Worm (Caenorhabditis elegans) whole organism, young adult: Measurements from ENCODE around the gene fbxb-49.

Experiments used
- B0035.1 ChIP-seq: sonication (generic microtip); optimal IDR thresholded peaks from 2 replicates; lab custom pipeline; 2016; ENCODE audit warnings: missing genetic modification characterization, mild to moderate bottlenecking, missing compliant biosample characterization, missing genotype, missing genetic modification reagents
- B0261.1 ChIP-seq: sonication (generic microtip); optimal IDR thresholded peaks from 2 replicates; lab custom pipeline; 2016; ENCODE audit warnings: mild to moderate bottlenecking, missing genetic modification characterization, moderate library complexity, missing compliant biosample characterization
- D2030.7 ChIP-seq: fragments of 200-800 bp; sonication (Bioruptor generic); IDR thresholded peaks from 2 replicates; pipeline ENCODE4 v1.3.6; 2022; ENCODE audit warnings: missing genetic modification reagents, missing genetic modification characterization, missing compliant biosample characterization
- F10E7.11 ChIP-seq: sonication (generic microtip); optimal IDR thresholded peaks from 2 replicates; lab custom pipeline; 2017; ENCODE audit warnings: mild to moderate bottlenecking, missing genetic modification characterization, moderate library complexity, missing compliant biosample characterization
- F37B4.10 ChIP-seq: fragments of 200-800 bp; sonication (Bioruptor generic); IDR thresholded peaks from 2 replicates; pipeline ENCODE4 v1.3.6; 2022; ENCODE audit warnings: missing genetic modification characterization, missing compliant biosample characterization
- T26A5.8 ChIP-seq: sonication (generic microtip); optimal IDR thresholded peaks from 2 replicates; lab custom pipeline; 2016; ENCODE audit warnings: missing genetic modification characterization, missing compliant biosample characterization
- Y53G8AR.9 ChIP-seq: fragments of 200-800 bp; sonication (Bioruptor generic); conservative IDR thresholded peaks from 2 replicates; pipeline ENCODE4 v1.3.6; 2022; ENCODE audit warnings: missing genetic modification reagents, missing genetic modification characterization, missing compliant biosample characterization
- Y67H2A.10 ChIP-seq: fragments of 200-800 bp; sonication (Bioruptor generic); conservative IDR thresholded peaks from 2 replicates; pipeline ENCODE4 v1.3.6; 2022; ENCODE audit warnings: missing genetic modification reagents, missing genetic modification characterization, missing compliant biosample characterization
- Y95B8A.8 ChIP-seq: fragments of 200-800 bp; sonication (Bioruptor generic); IDR thresholded peaks from 2 replicates; pipeline ENCODE4 v1.3.6; 2022; ENCODE audit warnings: missing genetic modification reagents, missing genetic modification characterization, missing compliant biosample characterization
- ZK185.1 ChIP-seq: sonication (generic microtip); optimal IDR thresholded peaks from 2 replicates; lab custom pipeline; 2016; ENCODE audit warnings: mild to moderate bottlenecking, missing genetic modification characterization, missing compliant biosample characterization; ENCODE audit not compliant: poor library complexity, severe bottlenecking
- akir-1 ChIP-seq: fragments of 200-800 bp; sonication (Bioruptor generic); optimal IDR thresholded peaks from 2 replicates; lab custom pipeline; 2018; ENCODE audit warnings: mild to moderate bottlenecking, missing genetic modification characterization, moderate library complexity, missing compliant biosample characterization
- athp-1 ChIP-seq: sonication (generic microtip); optimal IDR thresholded peaks from 2 replicates; lab custom pipeline; 2017; ENCODE audit warnings: mild to moderate bottlenecking, missing genetic modification characterization, missing compliant biosample characterization
- attf-3 ChIP-seq: fragments of 200-800 bp; sonication (Bioruptor generic); conservative IDR thresholded peaks from 2 replicates; pipeline ENCODE4 v1.3.6; 2022; ENCODE audit warnings: missing genetic modification reagents, missing genetic modification characterization, missing compliant biosample characterization
- bed-1 ChIP-seq: fragments of 200-800 bp; sonication (Bioruptor generic); IDR thresholded peaks from 2 replicates; pipeline ENCODE4 v1.3.6; 2022; ENCODE audit warnings: missing genetic modification reagents, missing genetic modification characterization, missing compliant biosample characterization
- ccch-3 ChIP-seq: fragments of 200-800 bp; sonication (Bioruptor generic); optimal IDR thresholded peaks from 2 replicates; lab custom pipeline; 2018; ENCODE audit warnings: mild to moderate bottlenecking, missing genetic modification characterization, missing compliant biosample characterization
- ceh-27 ChIP-seq: fragments of 200-800 bp; sonication (Bioruptor generic); optimal IDR thresholded peaks from 2 replicates; lab custom pipeline; 2018; ENCODE audit warnings: mild to moderate bottlenecking, missing genetic modification characterization, moderate library complexity, missing compliant biosample characterization
- ceh-79 ChIP-seq: sonication (generic microtip); optimal IDR thresholded peaks from 2 replicates; lab custom pipeline; 2017; ENCODE audit warnings: mild to moderate bottlenecking, missing genetic modification characterization, missing compliant biosample characterization
- ets-4 ChIP-seq: fragments of 200-800 bp; sonication (Bioruptor generic); optimal IDR thresholded peaks from 2 replicates; lab custom pipeline; 2018; ENCODE audit warnings: mild to moderate bottlenecking, missing genetic modification characterization, missing compliant biosample characterization
- him-1 ChIP-seq: sonication (generic microtip); optimal IDR thresholded peaks from 2 replicates; lab custom pipeline; 2016; ENCODE audit warnings: missing genotype, missing genetic modification reagents, missing genetic modification characterization, missing compliant biosample characterization
- hmg-20 ChIP-seq: fragments of 200-800 bp; sonication (Bioruptor generic); IDR thresholded peaks from 2 replicates; pipeline ENCODE4 v1.3.6; 2022; ENCODE audit warnings: missing genetic modification reagents, missing genetic modification characterization, missing compliant biosample characterization
- hrde-1 ChIP-seq: sonication (generic microtip); optimal IDR thresholded peaks from 2 replicates; lab custom pipeline; 2016; ENCODE audit warnings: missing genetic modification characterization, mild to moderate bottlenecking, missing compliant biosample characterization, moderate library complexity, missing genotype, missing genetic modification reagents, borderline replicate concordance
- hsf-1 ChIP-seq: fragments of 200-800 bp; sonication (Bioruptor generic); IDR thresholded peaks from 2 replicates; pipeline ENCODE4 v1.3.6; 2022; ENCODE audit warnings: missing genetic modification reagents, missing genetic modification characterization, missing compliant biosample characterization
- lin-26 ChIP-seq: fragments of 200-800 bp; sonication (Bioruptor generic); IDR thresholded peaks from 2 replicates; pipeline ENCODE4 v1.3.6; 2022; ENCODE audit warnings: missing genetic modification reagents, missing genetic modification characterization, missing compliant biosample characterization
- lin-35 ChIP-seq, 3 experiments: fragments of 150-350 bp in 2 of 3; sonication (generic microtip) in 1 of 3; optimal IDR thresholded peaks; 2 replicates each; lab custom pipeline; 2014 to 2018; ENCODE audit warnings: missing biosample characterization in 3 of 3, missing genetic modification characterization in 3 of 3, missing genetic modification reagents in 3 of 3
- lir-1 ChIP-seq: fragments of 200-800 bp; sonication (Bioruptor generic); conservative IDR thresholded peaks from 2 replicates; pipeline ENCODE4 v1.3.6; 2022; ENCODE audit warnings: missing genetic modification reagents, missing genetic modification characterization, missing compliant biosample characterization
- lsy-27 ChIP-seq: sonication (generic microtip); optimal IDR thresholded peaks from 2 replicates; lab custom pipeline; 2017; ENCODE audit warnings: missing genetic modification characterization, mild to moderate bottlenecking, missing compliant biosample characterization, antibody characterized with exemption, missing genotype, borderline replicate concordance; ENCODE audit not compliant: insufficient read depth
- madf-6 ChIP-seq: fragments of 200-800 bp; sonication (Bioruptor generic); IDR thresholded peaks from 2 replicates; pipeline ENCODE4 v1.3.6; 2022; ENCODE audit warnings: missing genetic modification reagents, missing genetic modification characterization, missing compliant biosample characterization
- mes-4 ChIP-seq: sonication (generic microtip); optimal IDR thresholded peaks from 2 replicates; lab custom pipeline; 2016; ENCODE audit warnings: missing genotype, missing genetic modification characterization, missing compliant biosample characterization
- nfya-1 ChIP-seq: sonication (generic microtip); optimal IDR thresholded peaks from 2 replicates; lab custom pipeline; 2017; ENCODE audit warnings: antibody characterized with exemption, missing compliant biosample characterization, missing genetic modification characterization, borderline replicate concordance; ENCODE audit not compliant: insufficient read depth
- nhr-80 ChIP-seq: sonication (generic microtip); optimal IDR thresholded peaks from 2 replicates; lab custom pipeline; 2016; ENCODE audit warnings: missing genetic modification characterization, missing compliant biosample characterization
- pha-4 ChIP-seq: fragments of 150-350 bp; sonication (generic microtip); optimal IDR thresholded peaks from 2 replicates; lab custom pipeline; 2014; ENCODE audit warnings: missing biosample characterization, missing genetic modification reagents, missing genetic modification characterization
- rcor-1 ChIP-seq: fragments of 200-800 bp; sonication (Bioruptor generic); IDR thresholded peaks from 2 replicates; pipeline ENCODE4 v1.3.6; 2022; ENCODE audit warnings: missing genetic modification reagents, missing genetic modification characterization, missing compliant biosample characterization
- rpc-1 ChIP-seq, 2 experiments: fragments of 150-350 bp in 1 of 2; sonication (generic microtip) in 1 of 2; optimal IDR thresholded peaks; 2 replicates each; lab custom pipeline; 2014 to 2018; ENCODE audit warnings: missing biosample characterization in 1 of 2, missing genetic modification characterization in 1 of 2, missing genetic modification reagents in 1 of 2, missing genotype in 1 of 2
- sdz-38 ChIP-seq: sonication (generic microtip); optimal IDR thresholded peaks from 2 replicates; lab custom pipeline; 2016; ENCODE audit warnings: missing genotype, missing genetic modification characterization, missing compliant biosample characterization
- snpc-1.3 ChIP-seq: sonication (generic microtip); optimal IDR thresholded peaks from 2 replicates; lab custom pipeline; 2017; ENCODE audit warnings: missing genetic modification characterization, mild to moderate bottlenecking, missing compliant biosample characterization, antibody characterized with exemption, moderate library complexity, missing genotype, missing genetic modification reagents; ENCODE audit not compliant: insufficient read depth
- snpc-3.4 ChIP-seq: sonication (generic microtip); optimal IDR thresholded peaks from 2 replicates; lab custom pipeline; 2017; ENCODE audit warnings: missing genetic modification characterization, mild to moderate bottlenecking, missing compliant biosample characterization, antibody characterized with exemption, moderate library complexity, missing genotype, missing genetic modification reagents
- snpc-4 ChIP-seq, 5 experiments: fragments of 150-350 bp in 1 of 5; sonication (generic microtip) in 4 of 5; optimal IDR thresholded peaks; 2 replicates each; lab custom pipeline; 2014 to 2018; ENCODE audit warnings: missing genetic modification characterization in 5 of 5, missing biosample characterization in 3 of 5, antibody characterized with exemption in 2 of 5, mild to moderate bottlenecking in 2 of 5, missing compliant biosample characterization in 2 of 5, missing genotype in 2 of 5, moderate library complexity in 2 of 5, missing genetic modification reagents in 1 of 5
- sptf-2 ChIP-seq: fragments of 200-800 bp; sonication (Bioruptor generic); optimal IDR thresholded peaks from 2 replicates; lab custom pipeline; 2018; ENCODE audit warnings: mild to moderate bottlenecking, missing genetic modification characterization, missing compliant biosample characterization
- tbp1 ChIP-seq: fragments of 200-800 bp; sonication (Bioruptor generic); optimal IDR thresholded peaks from 2 replicates; lab custom pipeline; 2018; ENCODE audit warnings: mild to moderate bottlenecking, missing genetic modification characterization, missing compliant biosample characterization
- ztf-26 ChIP-seq: sonication (generic microtip); optimal IDR thresholded peaks from 2 replicates; lab custom pipeline; 2017; ENCODE audit warnings: missing genetic modification characterization, missing compliant biosample characterization
- ztf-3 ChIP-seq: fragments of 200-800 bp; sonication (Bioruptor generic); optimal IDR thresholded peaks from 2 replicates; lab custom pipeline; 2018; ENCODE audit warnings: mild to moderate bottlenecking, missing genetic modification characterization, missing compliant biosample characterization

Gene fbxb-49

ce11 chrII:1589845-1590244, 21.5 kb downstream of the fbxb-49 start, which contains the start of gene T07H3.7:
T07H3.7 (minus strand) TSS chrII:1589945.
- TF ChIP-seq hsf-1 (GFP tag; lab: Robert Waterston, UW), result no peak
- TF ChIP-seq nfya-1, result no peak
- no peak for TF ChIP-seq D2030.7 (GFP tag; lab: Robert Waterston, UW)
- no peak for TF ChIP-seq lsy-27 (tag; lab: Kevin White, UChicago)
- no peak for TF ChIP-seq F37B4.10 (GFP tag; lab: Robert Waterston, UW)
- no peak for TF ChIP-seq ZK185.1 (tag; lab: Kevin White, UChicago)
- TF ChIP-seq ztf-3 (GFP tag; lab: Kevin White, UChicago), result no peak
- TF ChIP-seq sdz-38 (tag; lab: Kevin White, UChicago), result no peak
- TF ChIP-seq athp-1 (tag; lab: Kevin White, UChicago), result no peak
- TF ChIP-seq, all 124 proteins: peak for 0

ce11 chrII:1595137-1595536, 26.8 kb downstream of the fbxb-49 start, which contains the start of gene clec-20:
clec-20 (minus strand) TSS chrII:1595237.
- TF ChIP-seq ccch-3 (GFP tag; lab: Kevin White, UChicago) (no peak), madf-6 (GFP tag; lab: Robert Waterston, UW) (no peak), him-1 (tag; lab: Kevin White, UChicago) (no peak), B0261.1 (tag; lab: Kevin White, UChicago) (no peak), snpc-4 (GFP tag; optimal IDR thresholded peaks at IDR 0.05; lab: Kevin White, UChicago) (no peak), snpc-4 (tag; optimal IDR thresholded peaks at IDR 0.05; lab: Kevin White, UChicago) (no peak), Y53G8AR.9 (GFP tag; lab: Robert Waterston, UW) (no peak), mes-4 (no peak), sdz-38 (tag; lab: Kevin White, UChicago) (no peak), hrde-1 (tag; lab: Kevin White, UChicago) (no peak), F10E7.11 (no peak), lin-35 (GFP tag; optimal IDR thresholded peaks at IDR 0.05; lab: Kevin White, UChicago) (no peak), snpc-1.3 (tag; lab: Kevin White, UChicago) (no peak), bed-1 (no peak), hsf-1 (GFP tag; lab: Robert Waterston, UW) (no peak), T26A5.8 (no peak), snpc-3.4 (tag; lab: Kevin White, UChicago) (no peak), akir-1 (no peak), attf-3 (GFP tag; lab: Robert Waterston, UW) (no peak)
- TF ChIP-seq, all 124 proteins: peak for 0

- TF ChIP-seq tbp1 (peak; percentile 84), ceh-79 (tag; lab: Kevin White, UChicago) (no peak), Y95B8A.8 (0 out of 2 replicates have a peak, but pooled peaks have one; percentile 46), rcor-1 (GFP tag; lab: Robert Waterston, UW) (0 out of 2 replicates have a peak, but pooled peaks have one; percentile 8), ceh-27 (GFP tag; lab: Kevin White, UChicago) (no peak), D2030.7 (GFP tag; lab: Robert Waterston, UW) (no peak), hmg-20 (GFP tag; lab: Robert Waterston, UW) (no peak), sptf-2 (GFP tag; lab: Kevin White, UChicago) (no peak), B0261.1 (tag; lab: Kevin White, UChicago) (peak; percentile 59), lin-26 (GFP tag; lab: Robert Waterston, UW) (peak; percentile 77), Y53G8AR.9 (GFP tag; lab: Robert Waterston, UW) (no peak), ets-4 (no peak), ztf-26 (no peak), F37B4.10 (GFP tag; lab: Robert Waterston, UW) (no peak), pha-4 (tag; lab: Kevin White, UChicago) (no peak), B0035.1 (no peak), nhr-80 (peak; percentile 38), lir-1 (GFP tag; lab: Robert Waterston, UW) (no peak), rpc-1 (optimal IDR thresholded peaks at IDR 0.05; lab: Kevin White, UChicago) (peak; percentile 11), rpc-1 (tag; optimal IDR thresholded peaks at IDR 0.05; lab: Kevin White, UChicago) (peak; percentile 61), Y67H2A.10 (no peak)
Measured at ce11 chrII:1597101-1598088, 29.1 kb downstream of the fbxb-49 start, which contains the start of gene bath-46. bath-46 (plus strand) TSS chrII:1597906.
